Worm (Caenorhabditis elegans): ENCODE measurements around the gene ZC196.5.

DNA sequence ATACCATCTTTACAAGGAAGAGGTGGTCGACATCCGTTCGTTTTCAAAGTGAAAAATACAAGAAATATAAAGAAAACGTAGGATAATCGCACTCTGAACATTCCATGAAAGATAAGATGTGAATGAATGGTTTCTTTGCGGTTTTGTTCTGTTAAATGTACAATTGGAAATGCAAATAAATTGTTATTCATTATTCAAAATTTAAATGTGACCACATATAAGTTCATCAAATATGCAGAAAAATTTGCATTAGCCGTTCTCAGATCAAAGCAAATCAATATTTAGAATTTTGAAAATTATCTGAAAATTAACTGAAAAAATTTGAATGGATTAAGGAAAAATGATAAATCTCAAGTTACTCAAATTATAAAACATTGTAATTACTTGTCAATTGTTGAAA lies 17.3 kb upstream of the ZC196.5 start, which contains the start of gene ZC178.2:
- TF ChIP-seq hlh-4 (tag; optimal IDR thresholded peaks at IDR 0.05) (no peak), egl-27 (tag; optimal IDR thresholded peaks at IDR 0.05) (no peak), nhr-11 (tag; optimal IDR thresholded peaks at IDR 0.05) (no peak)

All from whole organism, L1 larva.